Worm (Caenorhabditis elegans): ENCODE data around the gene rnf-5.

DNA sequence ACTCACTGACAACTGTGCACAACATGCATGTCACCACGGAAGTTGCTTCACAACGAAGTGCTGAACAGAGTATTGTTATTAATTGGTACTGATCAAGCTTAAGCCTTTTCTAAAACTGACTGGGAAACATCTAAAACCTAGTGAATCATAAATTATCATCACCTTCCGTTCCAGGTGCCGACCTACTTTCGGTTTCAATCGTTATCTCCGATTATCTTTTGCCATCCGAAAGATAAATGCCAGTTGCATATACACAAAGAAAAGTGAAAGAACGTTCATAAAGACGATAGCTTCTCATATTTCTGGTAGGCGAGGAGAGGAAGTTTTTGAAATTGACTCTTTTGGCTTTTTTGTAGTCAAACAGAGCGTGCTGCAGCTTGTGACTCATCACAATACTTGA lies 23.0 kb upstream of the rnf-5 start:
- no peak for TF ChIP-seq dpff-1 (tag; optimal IDR thresholded peaks at IDR 0.05)
- TF ChIP-seq nhr-179 (tag; optimal IDR thresholded peaks at IDR 0.05), result no peak
- no peak for TF ChIP-seq ceh-91 (GFP tag; IDR thresholded peaks at IDR 0.05)
- no peak for TF ChIP-seq ceh-58 (GFP tag; IDR thresholded peaks at IDR 0.05)
- TF ChIP-seq ama-1 (optimal IDR thresholded peaks at IDR 0.05), result no peak
- no peak for TF ChIP-seq ama-1 (GFP tag; optimal IDR thresholded peaks at IDR 0.05)
- no peak for TF ChIP-seq ets-4 (GFP tag; optimal IDR thresholded peaks at IDR 0.05)

Measured in whole organism, young adult.